Fruit fly (Drosophila melanogaster) whole organism, wandering third instar larva: ENCODE measurements around the gene CG9356.

Source experiments
- Abd-B ChIP-seq: fragments of >200 bp; optimal IDR thresholded peaks from 2 replicates; lab custom pipeline; 2017; ENCODE audit warnings: missing biosample characterization, missing genetic modification characterization
- CG32264 ChIP-seq: fragments of 200-800 bp; sonication (Bioruptor generic); optimal IDR thresholded peaks from 2 replicates; lab custom pipeline; 2016; ENCODE audit warnings: missing biosample characterization, missing genetic modification characterization
- CG9705 ChIP-seq: fragments of 200-800 bp; sonication (Bioruptor generic); optimal IDR thresholded peaks from 2 replicates; lab custom pipeline; 2018; ENCODE audit warnings: missing biosample characterization, mild to moderate bottlenecking, missing genetic modification characterization
- Dfd ChIP-seq: fragments of >200 bp; optimal IDR thresholded peaks from 2 replicates; lab custom pipeline; 2017; ENCODE audit warnings: missing biosample characterization, missing genetic modification characterization
- GATAd ChIP-seq: sonication (Bioruptor generic); optimal IDR thresholded peaks from 2 replicates; lab custom pipeline; 2016; ENCODE audit warnings: missing biosample characterization, missing genetic modification characterization
- Hnf4 ChIP-seq: fragments of 200-800 bp; sonication (Bioruptor generic); optimal IDR thresholded peaks from 2 replicates; lab custom pipeline; 2016; ENCODE audit warnings: missing biosample characterization, mild to moderate bottlenecking, missing genetic modification characterization
- Hr78 ChIP-seq: fragments of >200 bp; optimal IDR thresholded peaks from 2 replicates; lab custom pipeline; 2017; ENCODE audit warnings: missing biosample characterization, missing genetic modification characterization
- Hr83 ChIP-seq: fragments of 200-300 bp; sonication (Bioruptor generic); optimal IDR thresholded peaks from 2 replicates; lab custom pipeline; 2016; ENCODE audit warnings: missing biosample characterization, mild to moderate bottlenecking, missing genetic modification characterization, moderate library complexity; ENCODE audit not compliant: poor library complexity, severe bottlenecking
- Jra ChIP-seq: sonication (Bioruptor generic); optimal IDR thresholded peaks from 2 replicates; lab custom pipeline; 2016; ENCODE audit warnings: missing biosample characterization, missing genetic modification characterization
- Mio ChIP-seq: sonication (Bioruptor generic); optimal IDR thresholded peaks from 2 replicates; lab custom pipeline; 2016; ENCODE audit warnings: missing biosample characterization, missing genetic modification characterization
- Myc ChIP-seq: fragments of >200 bp; optimal IDR thresholded peaks from 2 replicates; lab custom pipeline; 2017
- N ChIP-seq: fragments of >200 bp; optimal IDR thresholded peaks from 2 replicates; lab custom pipeline; 2018; ENCODE audit warnings: missing biosample characterization, missing external identifiers, missing genetic modification characterization
- OdsH ChIP-seq: fragments of 200-800 bp; sonication (Bioruptor generic); optimal IDR thresholded peaks from 2 replicates; lab custom pipeline; 2016; ENCODE audit warnings: missing biosample characterization, mild to moderate bottlenecking, missing genetic modification characterization
- Rel ChIP-seq, 2 experiments: fragments of 200-800 bp; sonication (Bioruptor generic) in 1 of 2; optimal IDR thresholded peaks; 2 replicates in 1 of 2; 3 replicates in 1 of 2; lab custom pipeline; 2016 to 2019; ENCODE audit warnings: mild to moderate bottlenecking in 2 of 2, missing biosample characterization in 2 of 2, missing genetic modification characterization in 2 of 2, moderate library complexity in 1 of 2
- Sp1 ChIP-seq: fragments of 200-800 bp; sonication (Bioruptor generic); optimal IDR thresholded peaks from 3 replicates; lab custom pipeline; 2019; ENCODE audit warnings: missing biosample characterization, mild to moderate bottlenecking, missing genetic modification characterization, moderate library complexity
- Vsx2 ChIP-seq: fragments of 200-300, 225-300 bp; sonication (Bioruptor generic); optimal IDR thresholded peaks from 2 replicates; lab custom pipeline; 2018; ENCODE audit warnings: missing biosample characterization, missing genetic modification characterization; ENCODE audit not compliant: partially characterized antibody
- br ChIP-seq: fragments of 200-800 bp; sonication (Bioruptor generic); optimal IDR thresholded peaks from 2 replicates; lab custom pipeline; 2016; ENCODE audit warnings: missing biosample characterization, missing genetic modification characterization
- brk ChIP-seq: fragments of 200-800 bp; sonication (Bioruptor generic); optimal IDR thresholded peaks from 2 replicates; lab custom pipeline; 2016; ENCODE audit warnings: missing biosample characterization, mild to moderate bottlenecking, missing genetic modification characterization
- dl ChIP-seq, 2 experiments: fragments of 175-275, 200-275 bp in 1 of 2; fragments of 200-275 bp in 1 of 2; sonication (Bioruptor generic); optimal IDR thresholded peaks; lab custom pipeline; 2018; ENCODE audit warnings: mild to moderate bottlenecking in 2 of 2, missing biosample characterization in 2 of 2, missing genetic modification characterization in 2 of 2, moderate library complexity in 2 of 2; ENCODE audit not compliant: partially characterized antibody in 2 of 2, insufficient read depth in 1 of 2
- dmrt93B ChIP-seq: fragments of 200-800 bp; sonication (Bioruptor generic); optimal IDR thresholded peaks from 2 replicates; lab custom pipeline; 2018; ENCODE audit warnings: missing biosample characterization, mild to moderate bottlenecking, missing genetic modification characterization
- dsf ChIP-seq: sonication (Bioruptor generic); optimal IDR thresholded peaks from 2 replicates; lab custom pipeline; 2016; ENCODE audit warnings: missing biosample characterization, missing genetic modification characterization, borderline replicate concordance
- ey ChIP-seq: fragments of 200-800 bp; sonication (Bioruptor generic); optimal IDR thresholded peaks from 2 replicates; lab custom pipeline; 2016; ENCODE audit warnings: missing biosample characterization, missing genetic modification characterization
- foxo ChIP-seq, 2 experiments: fragments of 200-800 bp; sonication (Bioruptor generic); optimal IDR thresholded peaks; 2 replicates in 1 of 2; 3 replicates in 1 of 2; lab custom pipeline; 2016 to 2017; ENCODE audit warnings: missing biosample characterization in 2 of 2, missing genetic modification characterization in 2 of 2
- fru ChIP-seq: fragments of 200-800 bp; sonication (Bioruptor generic); optimal IDR thresholded peaks from 3 replicates; lab custom pipeline; 2016; ENCODE audit warnings: missing biosample characterization, mild to moderate bottlenecking, missing genetic modification characterization
- h ChIP-seq: fragments of 200-800 bp; sonication (Bioruptor generic); optimal IDR thresholded peaks from 3 replicates; lab custom pipeline; 2016; ENCODE audit warnings: missing biosample characterization, mild to moderate bottlenecking, missing genetic modification characterization
- jim ChIP-seq: fragments of 175-275, 200-325 bp; sonication (Bioruptor generic); optimal IDR thresholded peaks from 2 replicates; lab custom pipeline; 2016; ENCODE audit warnings: missing biosample characterization, mild to moderate bottlenecking, missing genetic modification characterization
- lola ChIP-seq: fragments of >200 bp; optimal IDR thresholded peaks from 2 replicates; lab custom pipeline; 2017; ENCODE audit warnings: missing biosample characterization, missing genetic modification characterization
- pan ChIP-seq: fragments of >200 bp; optimal IDR thresholded peaks from 2 replicates; lab custom pipeline; 2017
- psq ChIP-seq: fragments of 200-800 bp; sonication (Bioruptor generic); optimal IDR thresholded peaks from 3 replicates; lab custom pipeline; 2017; ENCODE audit warnings: missing biosample characterization, mild to moderate bottlenecking, missing genetic modification characterization, moderate library complexity
- rgr ChIP-seq: fragments of 200-800 bp; sonication (Bioruptor generic); optimal IDR thresholded peaks from 3 replicates; lab custom pipeline; 2016; ENCODE audit warnings: missing biosample characterization, mild to moderate bottlenecking, missing genetic modification characterization
- sage ChIP-seq: fragments of 200-800 bp; sonication (Bioruptor generic); optimal IDR thresholded peaks from 2 replicates; lab custom pipeline; 2016; ENCODE audit warnings: missing biosample characterization, mild to moderate bottlenecking, missing genetic modification characterization
- sv ChIP-seq: fragments of 200-800 bp; sonication (Bioruptor generic); optimal IDR thresholded peaks from 3 replicates; lab custom pipeline; 2016; ENCODE audit warnings: missing biosample characterization, missing genetic modification characterization
- tai ChIP-seq: sonication (Bioruptor generic); optimal IDR thresholded peaks from 2 replicates; lab custom pipeline; 2016; ENCODE audit warnings: missing biosample characterization, missing genetic modification characterization
- usp ChIP-seq: fragments of >200 bp; optimal IDR thresholded peaks from 2 replicates; lab custom pipeline; 2017; ENCODE audit warnings: missing biosample characterization, missing genetic modification characterization
- woc ChIP-seq: sonication (Bioruptor generic); optimal IDR thresholded peaks from 2 replicates; lab custom pipeline; 2016; ENCODE audit warnings: missing biosample characterization, mild to moderate bottlenecking, missing genetic modification characterization

CG9356 gene

DNA sequence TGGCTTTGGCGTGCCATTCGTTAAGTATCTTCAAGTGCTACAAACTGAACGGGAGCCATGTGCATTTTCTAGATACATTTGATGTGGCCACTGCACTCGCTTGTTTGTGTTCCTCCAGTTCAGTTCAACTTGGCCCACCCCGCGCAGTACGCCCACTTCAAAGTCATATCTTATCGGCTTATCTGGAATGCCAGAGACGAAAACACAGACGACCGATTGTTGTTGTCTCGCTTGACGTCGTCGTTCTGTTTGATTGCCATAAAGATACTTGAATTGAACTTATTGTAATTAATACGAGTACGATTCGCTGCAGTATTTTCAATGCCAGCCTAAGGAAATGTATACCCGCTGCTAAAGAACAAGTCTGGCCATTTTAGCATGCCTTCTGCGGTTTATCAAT is 16.4 kb downstream of the CG9356 start:
- TF ChIP-seq ey (GFP tag; lab: Kevin White, UChicago) (no peak), CG9705 (GFP tag; lab: Kevin White, UChicago) (no peak), Hr78 (no peak), dsf (GFP tag; lab: Kevin White, UChicago) (no peak), Dfd (no peak), brk (no peak), sage (GFP tag; lab: Kevin White, UChicago) (no peak), CG32264 (GFP tag; lab: Kevin White, UChicago) (no peak), rgr (GFP tag; lab: Kevin White, UChicago) (no peak), h (GFP tag; lab: Kevin White, UChicago) (peak; percentile 40), Rel (GFP tag; optimal IDR thresholded peaks at IDR 0.05; lab: Kevin White, UChicago) (no peak), Rel (tag; optimal IDR thresholded peaks at IDR 0.05; lab: Kevin White, UChicago) (peak; percentile 49), jim (GFP tag; lab: Kevin White, UChicago) (no peak), dmrt93B (GFP tag; lab: Kevin White, UChicago) (no peak), Hr83 (no peak), foxo (GFP tag; optimal IDR thresholded peaks at IDR 0.05; lab: Kevin White, UChicago) (peak in 1 of 2 experiments; percentile 26), dl (GFP tag; optimal IDR thresholded peaks at IDR 0.05; lab: Kevin White, UChicago; ENCODE audit: insufficient read depth in 1 of 2, partially characterized antibody in 2 of 2) (no peak), pan (no peak), Myc (lab: Kevin White, UChicago) (no peak), br (GFP tag; lab: Kevin White, UChicago) (peak; percentile 5)
- TF ChIP-seq, all 38 proteins: peak for 4

DNA sequence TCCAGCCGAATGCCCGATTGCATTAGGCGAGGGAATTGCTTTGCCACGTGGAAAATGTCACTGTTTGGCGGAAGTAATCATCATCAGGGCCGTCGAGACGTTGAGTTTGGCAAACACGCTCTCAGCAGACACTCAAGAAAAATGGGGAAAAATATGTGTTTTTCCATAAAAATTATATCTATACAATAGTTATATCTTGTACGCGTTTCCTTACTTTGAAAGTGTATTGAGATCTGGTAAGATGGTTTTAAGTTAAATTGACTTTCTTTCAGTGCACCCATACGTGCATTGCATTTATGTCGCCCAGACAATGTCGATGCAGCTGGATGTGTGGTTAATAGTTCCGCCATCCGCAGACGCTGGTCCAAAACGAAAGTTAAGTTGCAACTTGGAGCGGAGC is 18.1 kb downstream of the CG9356 start:
- TF ChIP-seq Myc (lab: Kevin White, UChicago) (no peak), h (GFP tag; lab: Kevin White, UChicago) (no peak), Jra (no peak), GATAd (GFP tag; lab: Kevin White, UChicago) (no peak), foxo (GFP tag; optimal IDR thresholded peaks at IDR 0.05; lab: Kevin White, UChicago) (no peak), jim (GFP tag; lab: Kevin White, UChicago) (no peak), CG32264 (GFP tag; lab: Kevin White, UChicago) (no peak), Hr83 (no peak), psq (GFP tag; lab: Kevin White, UChicago) (no peak), br (GFP tag; lab: Kevin White, UChicago) (no peak), usp (GFP tag; lab: Kevin White, UChicago) (no peak), OdsH (GFP tag; lab: Kevin White, UChicago) (no peak), CG9705 (GFP tag; lab: Kevin White, UChicago) (no peak), Mio (GFP tag; lab: Kevin White, UChicago) (no peak), pan (no peak), dl (GFP tag; optimal IDR thresholded peaks at IDR 0.05; lab: Kevin White, UChicago; ENCODE audit: insufficient read depth in 1 of 2, partially characterized antibody in 2 of 2) (no peak), Abd-B (no peak), Sp1 (GFP tag; lab: Kevin White, UChicago) (no peak), woc (GFP tag; lab: Kevin White, UChicago) (no peak)
- TF ChIP-seq, all 38 proteins: peak for 0

DNA sequence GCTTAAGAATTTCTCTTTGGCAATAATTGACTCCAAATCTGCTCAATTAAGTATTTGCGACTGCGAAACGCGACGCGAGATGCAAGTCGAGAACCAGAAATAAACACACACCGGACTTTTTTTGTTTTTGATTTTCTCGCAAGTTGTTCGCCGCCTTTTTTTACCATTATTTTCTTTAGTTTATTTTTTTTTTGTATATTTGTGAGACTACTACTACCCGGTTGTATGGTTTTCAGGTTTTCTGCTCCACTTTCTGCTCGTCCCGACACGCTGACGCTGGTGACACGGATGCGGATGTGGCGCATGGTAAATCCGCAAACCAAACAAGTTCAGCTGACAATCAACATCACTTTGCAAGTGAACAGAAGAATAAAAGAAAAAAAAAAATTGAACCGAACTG is 23.1 kb downstream of the CG9356 start:
- TF ChIP-seq jim (GFP tag; lab: Kevin White, UChicago): no peak
- TF ChIP-seq Dfd: no peak
- no peak for TF ChIP-seq GATAd (GFP tag; lab: Kevin White, UChicago)
- no peak for TF ChIP-seq foxo (GFP tag; optimal IDR thresholded peaks at IDR 0.05; lab: Kevin White, UChicago)
- no peak for TF ChIP-seq usp (GFP tag; lab: Kevin White, UChicago)
- TF ChIP-seq rgr (GFP tag; lab: Kevin White, UChicago): no peak
- TF ChIP-seq tai (GFP tag; lab: Kevin White, UChicago): no peak
- TF ChIP-seq woc (GFP tag; lab: Kevin White, UChicago): no peak
- no peak for TF ChIP-seq Hnf4
- TF ChIP-seq h (GFP tag; lab: Kevin White, UChicago): no peak
- no peak for TF ChIP-seq psq (GFP tag; lab: Kevin White, UChicago)
- no peak for TF ChIP-seq sv (GFP tag; lab: Kevin White, UChicago)

DNA sequence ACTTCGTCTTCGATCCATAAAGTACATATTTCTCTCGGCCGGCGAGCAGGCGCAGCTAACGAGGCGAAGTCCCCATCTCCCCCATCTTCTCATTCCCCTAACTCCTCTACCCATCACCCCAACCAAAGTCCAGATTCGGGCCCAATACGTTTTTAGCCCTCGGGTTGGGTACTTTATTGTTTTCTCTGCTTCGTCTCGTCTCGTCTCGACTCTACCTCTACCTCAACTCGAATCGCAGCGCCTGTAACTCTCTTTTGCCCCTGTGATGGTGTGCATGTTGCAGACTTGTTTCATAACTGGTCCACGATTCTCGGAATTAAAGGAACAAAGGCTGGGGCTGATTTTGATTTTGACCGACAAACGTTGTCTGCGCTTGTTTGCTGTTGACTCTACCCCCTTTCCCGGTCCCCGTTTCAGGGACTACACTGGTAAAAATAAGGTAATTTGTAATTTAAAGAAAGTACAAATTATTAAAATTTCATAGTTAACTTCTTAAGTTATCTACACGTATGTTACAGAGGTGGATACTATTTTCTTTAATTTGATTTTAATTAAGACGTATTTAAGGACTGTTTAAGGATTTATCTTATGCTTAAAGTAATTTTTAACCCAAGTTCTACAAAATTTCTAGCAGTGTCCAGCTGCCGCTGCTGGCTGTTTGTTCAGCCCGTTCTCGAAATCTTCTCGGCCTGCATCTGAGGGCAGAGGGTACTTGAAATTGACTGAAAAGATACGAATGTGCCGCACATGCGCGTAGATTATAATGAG is 25.2 kb downstream of the CG9356 start:
- TF ChIP-seq Myc (lab: Kevin White, UChicago) (no peak), Mio (GFP tag; lab: Kevin White, UChicago) (no peak), fru (peak; percentile 96), OdsH (GFP tag; lab: Kevin White, UChicago) (peak; percentile 93), CG9705 (GFP tag; lab: Kevin White, UChicago) (peak; percentile 76), Rel (GFP tag; optimal IDR thresholded peaks at IDR 0.05; lab: Kevin White, UChicago) (peak; percentile 73), Rel (tag; optimal IDR thresholded peaks at IDR 0.05; lab: Kevin White, UChicago) (peak; percentile 68), Hr83 (peak; percentile 82), Dfd (no peak), sage (GFP tag; lab: Kevin White, UChicago) (peak; percentile 86), N (GFP tag; lab: Kevin White, UChicago) (no peak), Hr78 (no peak), Vsx2 (GFP tag; lab: Kevin White, UChicago) (peak; percentile 71), CG32264 (GFP tag; lab: Kevin White, UChicago) (peak; percentile 73), brk (peak; percentile 81), psq (GFP tag; lab: Kevin White, UChicago) (peak; percentile 93), br (GFP tag; lab: Kevin White, UChicago) (peak; percentile 88), dl (GFP tag; optimal IDR thresholded peaks at IDR 0.05; lab: Kevin White, UChicago; ENCODE audit: insufficient read depth in 1 of 2, partially characterized antibody in 2 of 2) (no peak), lola (no peak), foxo (GFP tag; optimal IDR thresholded peaks at IDR 0.05; lab: Kevin White, UChicago) (peak in 1 of 2 experiments; percentile 93), rgr (GFP tag; lab: Kevin White, UChicago) (peak; percentile 88), usp (GFP tag; lab: Kevin White, UChicago) (no peak), h (GFP tag; lab: Kevin White, UChicago) (peak; percentile 95), dmrt93B (GFP tag; lab: Kevin White, UChicago) (peak; percentile 79), ey (GFP tag; lab: Kevin White, UChicago) (peak; percentile 88), dsf (GFP tag; lab: Kevin White, UChicago) (peak; percentile 61)
